Worm (Caenorhabditis elegans) whole organism, late embryonic: Measurements from ENCODE around the gene rpt-1.

Experiments used
- C08G9.2 ChIP-seq: sonication (generic microtip); optimal IDR thresholded peaks from 2 replicates; lab custom pipeline; 2016; ENCODE audit warnings: mild to moderate bottlenecking, missing genetic modification characterization, moderate library complexity, missing compliant biosample characterization
- K02D7.2 ChIP-seq: sonication (generic microtip); optimal IDR thresholded peaks from 2 replicates; lab custom pipeline; 2017; ENCODE audit warnings: mild to moderate bottlenecking, missing genetic modification characterization, missing compliant biosample characterization
- ama-1 ChIP-seq: fragments of 150-350 bp; optimal IDR thresholded peaks from 2 replicates; lab custom pipeline; 2014
- ceh-19 ChIP-seq: fragments of 200-800 bp; sonication (Bioruptor generic); optimal IDR thresholded peaks from 2 replicates; lab custom pipeline; 2018; ENCODE audit warnings: mild to moderate bottlenecking, missing genetic modification characterization, missing compliant biosample characterization
- ceh-34 ChIP-seq: sonication (generic microtip); optimal IDR thresholded peaks from 2 replicates; lab custom pipeline; 2016; ENCODE audit warnings: mild to moderate bottlenecking, missing genetic modification characterization, missing compliant biosample characterization
- elt-2 ChIP-seq: sonication (generic microtip); optimal IDR thresholded peaks from 2 replicates; lab custom pipeline; 2016; ENCODE audit warnings: missing genetic modification reagents, missing genetic modification characterization, missing compliant biosample characterization
- hlh-13 ChIP-seq: fragments of 200-800 bp; sonication (Bioruptor generic); optimal IDR thresholded peaks from 2 replicates; lab custom pipeline; 2018; ENCODE audit warnings: mild to moderate bottlenecking, missing genetic modification characterization, missing compliant biosample characterization
- hlh-15 ChIP-seq: sonication (generic microtip); optimal IDR thresholded peaks from 2 replicates; lab custom pipeline; 2016; ENCODE audit warnings: missing genetic modification characterization, missing compliant biosample characterization
- lin-11 ChIP-seq: fragments of 200-800 bp; sonication (Bioruptor generic); optimal IDR thresholded peaks from 2 replicates; lab custom pipeline; 2018; ENCODE audit warnings: mild to moderate bottlenecking, missing genetic modification characterization, missing compliant biosample characterization
- pha-4 ChIP-seq: fragments of 150-350 bp; optimal IDR thresholded peaks from 2 replicates; lab custom pipeline; 2018; ENCODE audit warnings: missing biosample characterization, missing genetic modification reagents, missing genetic modification characterization
- sox-2 ChIP-seq: fragments of 200-800 bp; sonication (Bioruptor generic); IDR thresholded peaks from 2 replicates; pipeline ENCODE4 v1.3.6; 2022; ENCODE audit warnings: missing genetic modification reagents, missing genetic modification characterization, missing compliant biosample characterization
- tbx-2 ChIP-seq: sonication (generic microtip); optimal IDR thresholded peaks from 2 replicates; lab custom pipeline; 2016; ENCODE audit warnings: missing genetic modification characterization, missing compliant biosample characterization
- tbx-7 ChIP-seq: sonication (generic microtip); optimal IDR thresholded peaks from 2 replicates; lab custom pipeline; 2016; ENCODE audit warnings: missing genotype, missing genetic modification characterization, missing compliant biosample characterization

ce11 chrV:12025683-12026082 is 43.5 kb upstream of the rpt-1 start:
- TF ChIP-seq ceh-34 (tag; lab: Kevin White, UChicago): no peak
- no peak for TF ChIP-seq tbx-2 (tag; lab: Kevin White, UChicago)
- no peak for TF ChIP-seq hlh-15 (tag; lab: Kevin White, UChicago)
- TF ChIP-seq tbx-7 (tag; lab: Kevin White, UChicago): no peak
- no peak for TF ChIP-seq ama-1 (lab: Kevin White, UChicago)
- no peak for TF ChIP-seq ceh-19 (GFP tag; lab: Kevin White, UChicago)
- no peak for TF ChIP-seq lin-11 (tag; lab: Kevin White, UChicago)
- no peak for TF ChIP-seq sox-2 (GFP tag; lab: Robert Waterston, UW)
- no peak for TF ChIP-seq elt-2
- TF ChIP-seq C08G9.2 (tag; lab: Kevin White, UChicago): no peak
- no peak for TF ChIP-seq hlh-13 (GFP tag; lab: Kevin White, UChicago)
- no peak for TF ChIP-seq pha-4 (tag; lab: Kevin White, UChicago)
- TF ChIP-seq K02D7.2 (tag; lab: Kevin White, UChicago): no peak
